Fruit fly (Drosophila melanogaster): ENCODE measurements around the gene CG8188.

CG8188 gene

dm6 chrX:17702738-17703570, at the start of gene CG8188, which contains the start of gene par-6 (continued):
- TF ChIP-seq gsb (GFP tag; IDR thresholded peaks at IDR 0.05) (peak; percentile 67), psq (GFP tag; optimal IDR thresholded peaks at IDR 0.05) (peak; percentile 50), CG18262 (tag; optimal IDR thresholded peaks at IDR 0.05) (peak; percentile 84), Mes4 (GFP tag; optimal IDR thresholded peaks at IDR 0.05) (peak; percentile 81), CG11504 (tag; optimal IDR thresholded peaks at IDR 0.05) (peak; percentile 82), Hr78 (GFP tag; optimal IDR thresholded peaks at IDR 0.05) (peak in 1 of 2 experiments; percentile 23), bab2 (GFP tag; optimal IDR thresholded peaks at IDR 0.05) (peak; percentile 87), odd (GFP tag; optimal IDR thresholded peaks at IDR 0.05) (peak; percentile 73), hb (GFP tag; IDR thresholded peaks at IDR 0.05; ENCODE audit: partially characterized antibody) (peak; percentile 62; the same call in 2 of the 3 replicates), Eip74EF (GFP tag; optimal IDR thresholded peaks at IDR 0.05) (peak in 1 of 2 experiments; percentile 69), CG10654 (GFP tag; optimal IDR thresholded peaks at IDR 0.05) (peak; percentile 82), da (GFP tag; optimal IDR thresholded peaks at IDR 0.05) (peak; percentile 71), Max (GFP tag; optimal IDR thresholded peaks at IDR 0.05) (peak; percentile 68), CG30020 (tag; optimal IDR thresholded peaks at IDR 0.05) (peak; percentile 57), sob (GFP tag; IDR thresholded peaks at IDR 0.05) (peak; percentile 87), ap (GFP tag; IDR thresholded peaks at IDR 0.05) (peak; percentile 71), insv (GFP tag; optimal IDR thresholded peaks at IDR 0.05) (peak; percentile 63 to 92), ssp (GFP tag; IDR thresholded peaks at IDR 0.05) (peak; percentile 79), lilli (GFP tag; optimal IDR thresholded peaks at IDR 0.05) (peak; percentile 93), HmgD (GFP tag; optimal IDR thresholded peaks at IDR 0.05) (peak; percentile 80), CG31441 (GFP tag; IDR thresholded peaks at IDR 0.05) (peak; percentile 79), CG15269 (tag; optimal IDR thresholded peaks at IDR 0.05) (peak; percentile 83), CG9876 (GFP tag; optimal IDR thresholded peaks at IDR 0.05) (peak; percentile 79), CG10147 (GFP tag; optimal IDR thresholded peaks at IDR 0.05) (peak; percentile 83), gce (GFP tag; IDR thresholded peaks at IDR 0.05) (peak; percentile 74; the same call in 1 of the 3 replicates), Taf1 (GFP tag; IDR thresholded peaks at IDR 0.05) (peak; percentile 75; the same call in 1 of the 2 replicates), CG18619 (GFP tag; optimal IDR thresholded peaks at IDR 0.05) (peak; percentile 79), p53 (GFP tag; optimal IDR thresholded peaks at IDR 0.05) (peak; percentile 68), hkb (optimal IDR thresholded peaks at IDR 0.05) (peak; percentile 86), hkb (GFP tag; IDR thresholded peaks at IDR 0.05) (peak; percentile 86), CG4854 (GFP tag; optimal IDR thresholded peaks at IDR 0.05) (peak; percentile 76), E2f2 (GFP tag; IDR thresholded peaks at IDR 0.05) (peak; percentile 70), CG5180 (GFP tag; optimal IDR thresholded peaks at IDR 0.05) (peak; percentile 54), CG14050 (GFP tag; IDR thresholded peaks at IDR 0.05) (peak; percentile 83), bcd (GFP tag; optimal IDR thresholded peaks at IDR 0.05) (peak; percentile 79), kni (GFP tag; optimal IDR thresholded peaks at IDR 0.05) (no peak), CG7745 (tag; optimal IDR thresholded peaks at IDR 0.05) (peak; percentile 64), CG3847 (GFP tag; IDR thresholded peaks at IDR 0.05) (peak; percentile 88), cwo (GFP tag; optimal IDR thresholded peaks at IDR 0.05) (peak; percentile 75), br (optimal IDR thresholded peaks at IDR 0.05) (no peak), corto (GFP tag; optimal IDR thresholded peaks at IDR 0.05) (no peak), CG42726 (GFP tag; IDR thresholded peaks at IDR 0.05; ENCODE audit: partially characterized antibody) (no peak), inv (GFP tag; IDR thresholded peaks at IDR 0.05; ENCODE audit: partially characterized antibody) (peak; percentile 68), Dll (GFP tag; IDR thresholded peaks at IDR 0.05; ENCODE audit: partially characterized antibody) (peak; percentile 82), CG1792 (GFP tag; optimal IDR thresholded peaks at IDR 0.05) (peak; percentile 77), CG7928 (GFP tag; optimal IDR thresholded peaks at IDR 0.05) (peak; percentile 86), CG13296 (GFP tag; optimal IDR thresholded peaks at IDR 0.05) (peak; percentile 87), Sry-β (GFP tag; optimal IDR thresholded peaks at IDR 0.05) (peak; percentile 40)
